Fruit fly (Drosophila melanogaster) whole organism, prepupa: Measurements from ENCODE around the gene TfIIFbeta.
A peak's percentile ranks its signal among the peaks of the same experiment; 100 is the strongest.

Source experiments
- Blimp-1 ChIP-seq: fragments of 200-800 bp; sonication (Bioruptor generic); optimal IDR thresholded peaks from 3 replicates; lab custom pipeline; 2017; ENCODE audit warnings: missing biosample characterization, missing genetic modification characterization, mild to moderate bottlenecking, moderate library complexity, missing genetic modification reagents
- CG11902 ChIP-seq: fragments of 200-800 bp; sonication (Bioruptor generic); optimal IDR thresholded peaks from 3 replicates; lab custom pipeline; 2016; ENCODE audit warnings: missing biosample characterization, missing genetic modification characterization
- CG15336 ChIP-seq: fragments of 200-800 bp; sonication (Bioruptor generic); IDR thresholded peaks from 2 replicates; pipeline ENCODE4 v1.3.6; 2022; ENCODE audit warnings: missing biosample characterization, missing genetic modification characterization
- CG1621 ChIP-seq: fragments of 200-800 bp; sonication (Bioruptor generic); optimal IDR thresholded peaks from 3 replicates; lab custom pipeline; 2018; ENCODE audit warnings: missing biosample characterization, mild to moderate bottlenecking, missing genetic modification characterization
- CG16779 ChIP-seq: fragments of 200-800 bp; sonication (Bioruptor generic); optimal IDR thresholded peaks from 3 replicates; lab custom pipeline; 2017; ENCODE audit warnings: missing biosample characterization, mild to moderate bottlenecking, missing genetic modification characterization
- CG31627 ChIP-seq: fragments of 200-800 bp; sonication (Bioruptor generic); optimal IDR thresholded peaks from 3 replicates; lab custom pipeline; 2016; ENCODE audit warnings: missing biosample characterization, missing genetic modification characterization
- CG32006 ChIP-seq: fragments of 200-800 bp; sonication (Bioruptor generic); optimal IDR thresholded peaks from 3 replicates; lab custom pipeline; 2017; ENCODE audit warnings: missing biosample characterization, mild to moderate bottlenecking, missing genetic modification characterization
- CG4318 ChIP-seq: fragments of 200-800 bp; sonication (Bioruptor generic); optimal IDR thresholded peaks from 3 replicates; lab custom pipeline; 2017; ENCODE audit warnings: missing biosample characterization, mild to moderate bottlenecking, missing genetic modification characterization
- CG6163 ChIP-seq: fragments of 200-800 bp; sonication (Bioruptor generic); IDR thresholded peaks from 3 replicates; pipeline ENCODE4 v1.3.6; 2022; ENCODE audit warnings: missing biosample characterization, missing genetic modification characterization
- CG6276 ChIP-seq: fragments of 200-800 bp; sonication (Bioruptor generic); optimal IDR thresholded peaks from 2 replicates; lab custom pipeline; 2017; ENCODE audit warnings: missing biosample characterization, mild to moderate bottlenecking, missing genetic modification characterization
- CG6792 ChIP-seq: fragments of 200-800 bp; sonication (Bioruptor generic); optimal IDR thresholded peaks from 3 replicates; lab custom pipeline; 2016; ENCODE audit warnings: missing biosample characterization, missing genetic modification characterization
- CG6854 ChIP-seq: fragments of 200-800 bp; sonication (Bioruptor generic); optimal IDR thresholded peaks from 2 replicates; lab custom pipeline; 2017; ENCODE audit warnings: missing biosample characterization, mild to moderate bottlenecking, missing genetic modification characterization
- CG8632 ChIP-seq: fragments of 200-800 bp; sonication (Bioruptor generic); optimal IDR thresholded peaks from 3 replicates; lab custom pipeline; 2016; ENCODE audit warnings: missing biosample characterization, missing genetic modification characterization
- Eip78C ChIP-seq: fragments of 200-800 bp; sonication (Bioruptor generic); peaks from one replicate; lab custom pipeline; 2016; ENCODE audit warnings: missing biosample characterization, missing genetic modification characterization
- Eip93F ChIP-seq: fragments of 200-800 bp; sonication (Bioruptor generic); optimal IDR thresholded peaks from 2 replicates; lab custom pipeline; 2016; ENCODE audit warnings: missing biosample characterization, mild to moderate bottlenecking, missing genetic modification characterization
- Ets21C ChIP-seq: fragments of 200-800 bp; sonication (Bioruptor generic); optimal IDR thresholded peaks from 3 replicates; lab custom pipeline; 2016; ENCODE audit warnings: missing biosample characterization, missing genetic modification characterization
- Ets96B ChIP-seq: fragments of 200-800 bp; optimal IDR thresholded peaks from 2 replicates; lab custom pipeline; 2019; ENCODE audit warnings: missing biosample characterization, mild to moderate bottlenecking, missing genetic modification characterization, moderate library complexity
- Gug ChIP-seq: fragments of 200-800 bp; sonication (Bioruptor generic); IDR thresholded peaks from 2 replicates; pipeline ENCODE4 v1.3.6; 2022; ENCODE audit warnings: missing biosample characterization, missing genetic modification characterization
- Hr39 ChIP-seq: fragments of 200-800 bp; sonication (Bioruptor generic); optimal IDR thresholded peaks from 2 replicates; lab custom pipeline; 2016; ENCODE audit warnings: missing biosample characterization, missing genetic modification characterization
- Lpt ChIP-seq: fragments of 200-800 bp; sonication (Bioruptor generic); optimal IDR thresholded peaks from 3 replicates; lab custom pipeline; 2016; ENCODE audit warnings: missing biosample characterization, missing genetic modification characterization
- Met ChIP-seq: fragments of 200-800 bp; sonication (Bioruptor generic); optimal IDR thresholded peaks from 3 replicates; lab custom pipeline; 2016; ENCODE audit warnings: missing biosample characterization, missing genetic modification characterization
- OdsH ChIP-seq: fragments of 200-800 bp; sonication (Bioruptor generic); optimal IDR thresholded peaks from 3 replicates; lab custom pipeline; 2016; ENCODE audit warnings: missing biosample characterization, missing genetic modification characterization
- Sox15 ChIP-seq: fragments of 200-800 bp; sonication (Bioruptor generic); optimal IDR thresholded peaks from 3 replicates; lab custom pipeline; 2016; ENCODE audit warnings: missing biosample characterization, missing genetic modification characterization
- cyc ChIP-seq: fragments of 200-800 bp; sonication (Bioruptor generic); optimal IDR thresholded peaks from 3 replicates; lab custom pipeline; 2016; ENCODE audit warnings: missing biosample characterization, missing genetic modification characterization
- dac ChIP-seq: fragments of 200-800 bp; sonication (Bioruptor generic); optimal IDR thresholded peaks from 2 replicates; lab custom pipeline; 2017; ENCODE audit warnings: missing biosample characterization, mild to moderate bottlenecking, missing genetic modification characterization
- fd59A ChIP-seq: fragments of 200-800 bp; sonication (Bioruptor generic); optimal IDR thresholded peaks from 2 replicates; lab custom pipeline; 2017; ENCODE audit warnings: missing biosample characterization, mild to moderate bottlenecking, missing genetic modification characterization, missing genetic modification reagents
- fd85E ChIP-seq: fragments of 200-800 bp; sonication (Bioruptor generic); optimal IDR thresholded peaks from 3 replicates; lab custom pipeline; 2016; ENCODE audit warnings: missing biosample characterization, missing genetic modification characterization
- fkh ChIP-seq: fragments of 200-800 bp; sonication (Bioruptor generic); optimal IDR thresholded peaks from 3 replicates; lab custom pipeline; 2017; ENCODE audit warnings: missing biosample characterization, mild to moderate bottlenecking, missing genetic modification characterization, moderate library complexity
- lz ChIP-seq: fragments of 200-800 bp; sonication (Bioruptor generic); optimal IDR thresholded peaks from 3 replicates; lab custom pipeline; 2016; ENCODE audit warnings: missing biosample characterization, missing genetic modification characterization
- net ChIP-seq: fragments of 200-800 bp; sonication (Bioruptor generic); optimal IDR thresholded peaks from 3 replicates; lab custom pipeline; 2016; ENCODE audit warnings: missing biosample characterization, missing genetic modification characterization
- salr ChIP-seq, 2 experiments: fragments of 200-800 bp; sonication (Bioruptor generic); optimal IDR thresholded peaks; 3 replicates each; lab custom pipeline; 2016 to 2018; ENCODE audit warnings: missing biosample characterization in 2 of 2, missing genetic modification characterization in 2 of 2, mild to moderate bottlenecking in 1 of 2
- svp ChIP-seq: fragments of 200-800 bp; sonication (Bioruptor generic); peaks from one replicate; lab custom pipeline; 2016; ENCODE audit warnings: missing biosample characterization, missing genetic modification characterization
- vri ChIP-seq: fragments of 200-800 bp; sonication (Bioruptor generic); optimal IDR thresholded peaks from 3 replicates; lab custom pipeline; 2016; ENCODE audit warnings: missing biosample characterization, mild to moderate bottlenecking, missing genetic modification characterization

Gene TfIIFbeta

dm6 chr3R:10760966-10761855 lies 6.4 kb downstream of the TfIIFbeta start, which contains the start of the genes MED7 and Cap-H2 (continued):
- peak; percentile 94 for TF ChIP-seq Eip78C
- TF ChIP-seq Ets96B (tag; lab: Kevin White, UChicago) = peak; percentile 60
- TF ChIP-seq CG31627 = peak; percentile 82
- no peak for TF ChIP-seq CG6276 (GFP tag; lab: Kevin White, UChicago)
- no peak for TF ChIP-seq Blimp-1 (GFP tag; lab: Kevin White, UChicago)
- TF ChIP-seq CG6163 (GFP tag; lab: Robert Waterston, UW) = peak; percentile 73
- peak; percentile 62 for TF ChIP-seq Sox15 (GFP tag; lab: Kevin White, UChicago)
- TF ChIP-seq cyc (GFP tag; lab: Kevin White, UChicago) = peak; percentile 77
- TF ChIP-seq CG6792 = no peak
- peak; percentile 59 for TF ChIP-seq Lpt
- TF ChIP-seq, all 60 proteins: peak for 31

- TF ChIP-seq Gug (GFP tag; lab: Robert Waterston, UW) (no peak), fd85E (GFP tag; lab: Kevin White, UChicago) (no peak)
These were observed 8.2 kb downstream of the TfIIFbeta start, which contains the start of gene CG31272 for dm6 chr3R:10759348-10759847. Gene CG31272, minus strand, starts transcription at chr3R:10759398.

- TF ChIP-seq fd59A (GFP tag; lab: Kevin White, UChicago) (no peak), CG6792 (no peak)
- TF ChIP-seq, all 60 proteins: peak for 0
These were observed 12.1 kb downstream of the TfIIFbeta start, which contains the start of gene CG14691 for dm6 chr3R:10755534-10755933. Gene CG14691, minus strand, starts transcription at chr3R:10755634.

dm6 chr3R:10751061-10751460 lies 16.5 kb downstream of the TfIIFbeta start, which contains the start of gene TkR86C:
Gene TkR86C, minus strand, starts transcription at chr3R:10751228.
- TF ChIP-seq CG6792 = no peak
- TF ChIP-seq Ets21C (GFP tag; lab: Kevin White, UChicago) = no peak
- no peak for TF ChIP-seq OdsH
- no peak for TF ChIP-seq CG6854 (GFP tag; lab: Kevin White, UChicago)
- no peak for TF ChIP-seq CG1621 (tag; lab: Kevin White, UChicago)
- TF ChIP-seq CG11902 = no peak
- no peak for TF ChIP-seq Met (GFP tag; lab: Kevin White, UChicago)
- TF ChIP-seq net = no peak
- no peak for TF ChIP-seq CG6163 (GFP tag; lab: Robert Waterston, UW)
- no peak for TF ChIP-seq Eip93F (GFP tag; lab: Kevin White, UChicago)
- no peak for TF ChIP-seq CG16779
- TF ChIP-seq Eip78C = no peak
- no peak for TF ChIP-seq vri (GFP tag; lab: Kevin White, UChicago)
- TF ChIP-seq fkh = no peak
- no peak for TF ChIP-seq lz (GFP tag; lab: Kevin White, UChicago)
- TF ChIP-seq salr (GFP tag; optimal IDR thresholded peaks at IDR 0.05; lab: Kevin White, UChicago) = no peak
- no peak for TF ChIP-seq CG4318
- TF ChIP-seq CG8632 (GFP tag; lab: Kevin White, UChicago) = no peak
- TF ChIP-seq fd85E (GFP tag; lab: Kevin White, UChicago) = no peak
- TF ChIP-seq Gug (GFP tag; lab: Robert Waterston, UW) = no peak

dm6 chr3R:10747650-10748049 lies 20.0 kb downstream of the TfIIFbeta start:
- peak; percentile 42 for TF ChIP-seq svp (GFP tag; lab: Kevin White, UChicago)
- TF ChIP-seq CG32006 (GFP tag; lab: Kevin White, UChicago) = peak; percentile 9
- peak; percentile 10 for TF ChIP-seq Hr39 (GFP tag; lab: Kevin White, UChicago)
- no peak for TF ChIP-seq dac (GFP tag; lab: Kevin White, UChicago)
- TF ChIP-seq CG15336 (GFP tag; lab: Robert Waterston, UW) = no peak
